Fruit fly (Drosophila melanogaster): ENCODE results near the gene stx.
A peak's percentile ranks its signal among the peaks of the same experiment; 100 is the strongest.

Gene stx

DNA sequence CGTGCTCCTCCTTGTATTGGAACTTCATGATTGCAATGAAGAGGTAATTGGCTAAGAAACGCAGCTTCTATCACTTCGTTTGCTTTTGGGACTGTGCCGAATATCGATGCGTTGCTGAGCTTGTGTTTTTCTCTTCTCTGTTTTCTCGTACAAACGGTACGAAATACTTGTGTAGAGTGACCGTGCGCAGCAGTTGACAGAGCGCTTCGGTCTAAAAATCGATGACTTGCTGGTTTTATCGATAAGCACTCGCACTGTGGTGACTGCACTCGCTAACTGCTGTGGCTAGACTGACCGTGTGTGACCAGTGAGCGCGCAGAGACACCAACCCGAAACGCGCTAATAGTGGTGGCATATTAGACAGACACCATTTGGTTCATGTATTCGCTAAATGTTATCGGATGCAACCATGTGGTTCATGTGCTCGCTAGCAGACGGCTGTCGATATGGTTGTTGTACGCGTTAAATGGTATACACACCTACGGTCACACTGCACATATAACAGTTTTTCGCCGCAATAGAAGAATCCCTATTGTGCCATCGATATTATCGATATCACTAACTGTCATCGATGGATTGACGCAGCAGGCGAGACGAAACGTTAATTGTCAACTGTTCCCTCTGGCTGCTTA lies 23.4 kb upstream of the stx start, which contains the start of the genes Atg8a and BTBD9 (continued):
- TF ChIP-seq CG14014 (GFP tag; IDR thresholded peaks at IDR 0.05) (no peak), dmrt11E (tag; optimal IDR thresholded peaks at IDR 0.05) (no peak), Six4 (GFP tag; optimal IDR thresholded peaks at IDR 0.05) (no peak), sd (tag; optimal IDR thresholded peaks at IDR 0.05) (no peak), CG1602 (GFP tag; optimal IDR thresholded peaks at IDR 0.05) (no peak), CG13775 (GFP tag; optimal IDR thresholded peaks at IDR 0.05) (no peak), Eip74EF (GFP tag; optimal IDR thresholded peaks at IDR 0.05) (no peak), CG8765 (GFP tag; IDR thresholded peaks at IDR 0.05) (no peak), Abd-B (GFP tag; optimal IDR thresholded peaks at IDR 0.05) (peak; percentile 10), sna (GFP tag; IDR thresholded peaks at IDR 0.05; ENCODE audit: partially characterized antibody) (peak; percentile 71), CG9876 (GFP tag; optimal IDR thresholded peaks at IDR 0.05) (peak; percentile 42), ap (GFP tag; IDR thresholded peaks at IDR 0.05) (no peak), CG2678 (tag; optimal IDR thresholded peaks at IDR 0.05) (no peak), ERR (GFP tag; optimal IDR thresholded peaks at IDR 0.05) (peak; percentile 17), CG8478 (optimal IDR thresholded peaks at IDR 0.05) (peak; percentile 85), dpn (GFP tag; optimal IDR thresholded peaks at IDR 0.05) (peak; percentile 44 to 66), ind (GFP tag; optimal IDR thresholded peaks at IDR 0.05) (peak; percentile 6), CG18599 (GFP tag; optimal IDR thresholded peaks at IDR 0.05) (no peak), oc (tag; optimal IDR thresholded peaks at IDR 0.05) (no peak), tio (GFP tag; optimal IDR thresholded peaks at IDR 0.05) (no peak), sima (GFP tag; optimal IDR thresholded peaks at IDR 0.05) (no peak), Hand (GFP tag; optimal IDR thresholded peaks at IDR 0.05) (no peak), CG18619 (GFP tag; optimal IDR thresholded peaks at IDR 0.05) (no peak), Dip2 (GFP tag; IDR thresholded peaks at IDR 0.05) (no peak), CG10543 (GFP tag; optimal IDR thresholded peaks at IDR 0.05) (peak; percentile 44), CG9437 (GFP tag; optimal IDR thresholded peaks at IDR 0.05) (no peak), Adf1 (GFP tag; IDR thresholded peaks at IDR 0.05) (no peak), CG34224 (GFP tag; IDR thresholded peaks at IDR 0.05; ENCODE audit: partially characterized antibody) (peak; percentile 72; the same call in 2 of the 3 replicates), CG34376 (GFP tag; optimal IDR thresholded peaks at IDR 0.05) (no peak), jing (GFP tag; optimal IDR thresholded peaks at IDR 0.05) (no peak), Oaz (GFP tag; IDR thresholded peaks at IDR 0.05) (no peak), Spps (tag; optimal IDR thresholded peaks at IDR 0.05) (peak; percentile 3), CG3281 (GFP tag; optimal IDR thresholded peaks at IDR 0.05) (no peak)

DNA sequence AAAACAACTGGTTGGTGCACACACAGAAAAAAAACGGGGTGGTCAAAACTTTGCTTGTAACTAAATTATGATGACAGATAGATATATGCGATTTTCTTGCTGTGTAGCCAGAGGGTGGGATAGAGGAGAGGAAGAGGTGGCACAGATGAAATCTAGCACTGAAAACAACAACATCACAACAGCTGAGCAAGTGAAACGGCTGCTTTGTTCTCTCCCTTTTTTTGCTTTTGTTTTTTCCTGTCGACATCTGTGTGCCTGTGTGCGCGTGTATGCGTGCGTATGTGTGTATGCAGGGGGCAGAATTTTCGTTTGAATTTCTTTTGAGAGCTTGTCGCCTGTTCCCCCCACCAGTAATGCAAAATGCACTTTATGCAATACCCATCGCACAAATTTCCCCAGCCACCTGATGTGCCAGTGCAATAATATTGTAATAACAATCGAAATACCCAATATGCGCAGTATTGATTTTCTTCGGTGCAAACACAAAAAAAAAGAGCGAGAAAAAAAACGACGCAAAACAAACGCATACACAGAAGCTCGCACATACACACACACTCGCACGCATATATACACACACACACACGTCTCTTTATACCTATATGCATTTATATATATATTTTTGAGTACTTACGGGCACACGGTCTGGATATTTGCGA lies 22.7 kb upstream of the stx start:
- TF ChIP-seq CG5245 (GFP tag; optimal IDR thresholded peaks at IDR 0.05): no peak
- TF ChIP-seq cad (GFP tag; optimal IDR thresholded peaks at IDR 0.05): no peak
- TF ChIP-seq CG4424 (GFP tag; optimal IDR thresholded peaks at IDR 0.05): peak; percentile 1
- peak; percentile 79 for TF ChIP-seq CG12155 (GFP tag; optimal IDR thresholded peaks at IDR 0.05)
- TF ChIP-seq slou (GFP tag; optimal IDR thresholded peaks at IDR 0.05): no peak
- peak; percentile 79 for TF ChIP-seq CG10543 (GFP tag; optimal IDR thresholded peaks at IDR 0.05)
- peak; percentile 15 for TF ChIP-seq trem (tag; optimal IDR thresholded peaks at IDR 0.05)
- TF ChIP-seq NC2β (GFP tag; optimal IDR thresholded peaks at IDR 0.05): peak; percentile 28
- no peak for TF ChIP-seq Lim3 (GFP tag; IDR thresholded peaks at IDR 0.05)
- TF ChIP-seq CG15601 (tag; optimal IDR thresholded peaks at IDR 0.05): no peak
- peak; percentile 58; the same call in 1 of the 3 replicates for TF ChIP-seq so (GFP tag; IDR thresholded peaks at IDR 0.05)
- peak; percentile 80 for TF ChIP-seq YL-1 (GFP tag; optimal IDR thresholded peaks at IDR 0.05)
- peak in 1 of 2 experiments; percentile 35 for TF ChIP-seq Trl (optimal IDR thresholded peaks at IDR 0.05)
- peak; percentile 61 for TF ChIP-seq Trl (GFP tag; optimal IDR thresholded peaks at IDR 0.05)
- no peak for TF ChIP-seq nerfin-2 (GFP tag; IDR thresholded peaks at IDR 0.05; ENCODE audit: partially characterized antibody)
- peak; percentile 75 for TF ChIP-seq Side (GFP tag; optimal IDR thresholded peaks at IDR 0.05)
- TF ChIP-seq CG8924 (tag; optimal IDR thresholded peaks at IDR 0.05): peak; percentile 80
- TF ChIP-seq CG7987 (GFP tag; optimal IDR thresholded peaks at IDR 0.05): no peak

All from whole organism, embryonic.